Worm (Caenorhabditis elegans) whole organism, young adult: ENCODE data around the gene cfp-1.

Experiments used
- ceh-27 ChIP-seq: fragments of 200-800 bp; sonication (Bioruptor generic); optimal IDR thresholded peaks from 2 replicates; lab custom pipeline; 2018; ENCODE audit warnings: mild to moderate bottlenecking, missing genetic modification characterization, moderate library complexity, missing compliant biosample characterization
- him-1 ChIP-seq: sonication (generic microtip); optimal IDR thresholded peaks from 2 replicates; lab custom pipeline; 2016; ENCODE audit warnings: missing genotype, missing genetic modification reagents, missing genetic modification characterization, missing compliant biosample characterization
- sptf-2 ChIP-seq: fragments of 200-800 bp; sonication (Bioruptor generic); optimal IDR thresholded peaks from 2 replicates; lab custom pipeline; 2018; ENCODE audit warnings: mild to moderate bottlenecking, missing genetic modification characterization, missing compliant biosample characterization
- unc-130 ChIP-seq: sonication (generic microtip); optimal IDR thresholded peaks from 2 replicates; lab custom pipeline; 2016; ENCODE audit warnings: missing genetic modification reagents, missing genetic modification characterization, missing compliant biosample characterization

DNA sequence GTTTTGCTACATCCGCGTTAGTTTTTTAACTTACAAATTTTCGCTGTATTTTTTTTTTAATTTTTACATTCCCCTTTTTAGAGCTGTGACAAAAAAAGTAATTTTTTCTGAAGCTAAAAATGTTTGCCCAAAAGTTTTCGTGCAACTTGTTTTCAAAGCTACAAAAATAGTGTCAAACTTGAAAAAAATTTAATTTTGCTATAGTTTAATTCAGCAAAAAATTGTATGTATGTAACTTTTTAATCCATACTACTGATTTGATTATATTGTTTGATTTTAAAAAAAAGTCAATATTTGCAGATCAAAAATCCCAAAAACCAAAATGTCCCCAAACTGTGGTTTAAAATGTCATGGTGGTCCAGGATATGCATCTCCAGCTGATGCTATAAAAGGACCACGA is 26.3 kb upstream of the cfp-1 start, which contains the start of gene semo-1:
- TF ChIP-seq him-1 (no peak), ceh-27 (GFP tag; lab: Kevin White, UChicago) (no peak), unc-130 (no peak), sptf-2 (no peak)
